Worm (Caenorhabditis elegans): ENCODE data around the gene C14B4.2.

- TF ChIP-seq lsy-2 (tag; optimal IDR thresholded peaks at IDR 0.05) (no peak), blmp-1 (tag; optimal IDR thresholded peaks at IDR 0.05; ENCODE audit: insufficient read depth) (no peak), zag-1 (tag; optimal IDR thresholded peaks at IDR 0.05) (no peak), egl-27 (tag; optimal IDR thresholded peaks at IDR 0.05) (no peak), lin-13 (GFP tag; optimal IDR thresholded peaks at IDR 0.05) (no peak), lin-11 (tag; optimal IDR thresholded peaks at IDR 0.05) (no peak), aly-2 (tag; optimal IDR thresholded peaks at IDR 0.05) (no peak), F13H6.1 (tag; optimal IDR thresholded peaks at IDR 0.05) (no peak), elt-1 (tag; optimal IDR thresholded peaks at IDR 0.05) (no peak), Y55F3AM.14 (GFP tag; optimal IDR thresholded peaks at IDR 0.05) (no peak), ceh-82 (tag; optimal IDR thresholded peaks at IDR 0.05) (no peak), elt-3 (tag; optimal IDR thresholded peaks at IDR 0.05) (no peak), snpc-4 (tag; optimal IDR thresholded peaks at IDR 0.05) (no peak), ztf-1 (GFP tag; conservative IDR thresholded peaks at IDR 0.05) (no peak)
Observed at ce11 chrV:19362568-19362967, at the start of gene C14B4.2.

Measured in whole organism, L2 larva.